Fruit fly (Drosophila melanogaster): ENCODE measurements around the gene CG18577.
A peak's percentile ranks its signal among the peaks of the same experiment; 100 is the strongest.

CG18577 gene

DNA sequence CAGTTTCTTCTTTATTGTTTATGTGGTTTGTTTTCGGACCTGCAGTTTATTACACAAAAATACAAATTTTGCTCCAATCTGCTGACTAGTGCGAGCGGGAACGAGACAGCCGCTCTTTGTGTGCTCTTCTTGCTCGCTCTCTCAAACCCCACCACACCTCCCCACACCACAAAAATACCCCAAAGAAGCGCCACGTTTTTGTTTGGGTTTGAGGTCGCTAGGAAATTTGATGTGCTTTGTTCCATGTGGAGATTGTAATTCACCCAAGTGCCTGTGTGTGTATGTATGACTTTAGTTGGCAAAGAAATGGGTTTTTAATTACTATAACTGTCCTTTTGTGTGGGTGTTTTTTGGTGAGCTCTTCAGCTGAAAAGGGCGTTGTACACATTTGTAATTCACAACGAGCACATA is 2.2 kb downstream of the CG18577 start:
- TF ChIP-seq noc (tag; optimal IDR thresholded peaks at IDR 0.05), result peak; percentile 34

DNA sequence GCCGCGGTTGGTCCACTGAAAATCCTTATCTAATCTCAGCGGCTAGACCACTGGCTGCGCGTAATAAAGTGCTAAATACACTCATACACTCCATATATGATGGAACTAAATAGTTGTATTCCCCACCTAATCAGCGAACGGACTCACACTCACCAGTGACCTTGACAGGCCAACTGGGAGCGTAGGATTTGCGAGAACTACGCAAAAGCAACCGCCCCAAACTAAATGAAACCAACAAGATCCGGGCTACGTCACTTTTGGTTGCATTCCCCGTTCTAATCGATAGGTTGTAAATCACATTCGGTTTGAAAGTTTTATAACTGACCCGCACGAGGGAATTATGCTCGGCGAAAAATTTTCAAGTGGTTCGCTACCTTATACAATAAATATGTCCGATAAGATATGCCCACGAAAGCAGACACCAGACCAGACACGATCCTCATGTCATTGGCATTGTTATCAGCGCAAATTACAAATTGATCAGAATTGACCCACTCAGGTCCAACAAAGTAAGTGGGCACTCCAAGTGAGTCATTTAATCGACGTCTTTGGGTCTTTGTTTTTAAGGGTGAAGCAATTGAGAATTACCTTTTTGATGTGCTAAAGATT is 3.4 kb downstream of the CG18577 start:
- peak; percentile 71 for TF ChIP-seq noc (tag; optimal IDR thresholded peaks at IDR 0.05)

DNA sequence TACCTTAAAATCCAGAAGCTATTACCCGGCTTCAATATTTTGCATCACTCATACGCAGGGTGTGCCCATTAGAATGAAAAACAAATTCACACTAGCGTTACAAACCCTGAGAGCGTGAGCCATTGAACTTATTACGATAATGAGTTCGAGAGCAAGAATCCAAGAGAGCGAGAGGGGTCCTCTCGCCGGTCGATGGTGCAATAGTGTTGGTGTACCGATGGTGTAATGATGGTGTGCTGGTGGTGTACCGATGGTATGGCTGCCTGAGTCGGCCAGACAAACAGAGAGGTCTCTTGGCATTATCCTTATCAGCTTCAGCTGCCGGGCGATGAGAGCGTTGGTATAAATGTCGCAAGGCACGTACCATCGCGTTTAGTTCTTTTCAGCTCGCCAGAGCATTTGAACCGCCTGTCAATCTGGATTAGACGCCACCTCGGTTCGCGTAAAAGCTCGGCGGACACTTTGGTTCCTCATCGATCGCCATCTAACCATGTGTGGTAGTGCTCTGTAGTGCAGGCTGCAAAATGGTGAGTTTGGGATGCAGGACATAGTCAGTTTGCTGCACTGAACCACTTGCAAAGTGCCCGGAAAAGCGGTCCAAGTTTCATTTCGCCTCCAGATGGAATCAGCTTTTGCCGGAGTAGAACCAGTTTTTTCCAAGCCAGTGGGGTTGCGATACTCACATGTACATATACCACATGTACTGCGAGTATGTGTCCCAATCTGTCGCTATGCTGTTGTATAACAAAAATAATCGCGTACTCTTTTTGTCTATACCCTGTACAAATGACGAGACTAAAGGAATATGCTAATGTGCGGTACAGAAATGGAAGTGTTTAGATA is 4.4 kb downstream of the CG18577 start:
- no peak for TF ChIP-seq noc (tag; optimal IDR thresholded peaks at IDR 0.05)

DNA sequence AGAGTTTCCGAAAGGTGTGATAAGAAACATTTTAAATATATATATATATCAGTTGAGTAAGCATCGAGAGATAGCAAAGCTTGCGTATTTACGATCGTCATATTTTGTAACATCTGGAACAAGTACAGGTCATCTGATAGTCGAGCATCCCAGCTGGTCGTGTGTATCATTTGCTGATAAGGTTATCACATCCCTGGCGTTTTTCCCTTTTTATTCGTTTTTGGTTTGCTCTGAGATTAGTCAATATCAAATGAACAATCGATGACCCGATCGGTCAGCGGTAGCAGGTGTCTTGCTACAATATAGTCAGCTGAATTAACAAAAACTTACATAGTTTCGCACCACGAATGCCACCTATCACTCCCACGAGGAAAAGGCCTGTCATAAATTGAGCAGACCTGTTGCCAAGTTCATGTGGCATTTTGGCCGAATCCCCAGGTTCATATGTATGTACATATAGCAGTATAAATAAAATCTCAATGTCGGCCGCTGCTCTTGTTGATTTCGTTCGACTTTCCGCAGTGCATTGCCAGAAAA is 5.1 kb downstream of the CG18577 start:
- TF ChIP-seq noc (tag; optimal IDR thresholded peaks at IDR 0.05), result peak; percentile 94

DNA sequence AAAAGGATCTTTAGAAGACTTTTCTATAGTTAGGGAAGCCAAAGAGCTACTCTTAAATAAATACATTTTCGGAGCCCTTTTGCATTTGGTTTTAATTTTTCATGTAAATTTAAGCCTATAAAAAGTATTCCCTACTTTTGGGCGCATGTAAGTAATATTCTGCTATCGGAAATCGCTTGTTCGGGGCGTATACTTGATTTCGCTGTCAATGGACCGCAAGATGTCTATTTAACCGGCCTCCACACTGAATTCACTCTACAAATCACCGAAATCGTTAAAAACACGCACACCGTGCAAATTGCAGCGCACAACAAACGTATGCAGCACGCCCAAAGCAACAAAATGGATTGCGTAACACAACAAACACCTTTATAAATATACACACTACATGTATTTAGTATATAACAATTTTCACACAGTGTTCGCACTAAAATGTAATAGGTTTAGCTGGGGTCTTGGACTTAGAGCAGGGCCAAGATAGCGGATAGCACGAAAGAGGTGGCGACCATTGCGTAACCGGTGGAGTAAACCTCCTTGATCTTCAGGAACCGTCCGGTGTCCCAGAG is 13.0 kb downstream of the CG18577 start:
- no peak for TF ChIP-seq noc (tag; optimal IDR thresholded peaks at IDR 0.05)

DNA sequence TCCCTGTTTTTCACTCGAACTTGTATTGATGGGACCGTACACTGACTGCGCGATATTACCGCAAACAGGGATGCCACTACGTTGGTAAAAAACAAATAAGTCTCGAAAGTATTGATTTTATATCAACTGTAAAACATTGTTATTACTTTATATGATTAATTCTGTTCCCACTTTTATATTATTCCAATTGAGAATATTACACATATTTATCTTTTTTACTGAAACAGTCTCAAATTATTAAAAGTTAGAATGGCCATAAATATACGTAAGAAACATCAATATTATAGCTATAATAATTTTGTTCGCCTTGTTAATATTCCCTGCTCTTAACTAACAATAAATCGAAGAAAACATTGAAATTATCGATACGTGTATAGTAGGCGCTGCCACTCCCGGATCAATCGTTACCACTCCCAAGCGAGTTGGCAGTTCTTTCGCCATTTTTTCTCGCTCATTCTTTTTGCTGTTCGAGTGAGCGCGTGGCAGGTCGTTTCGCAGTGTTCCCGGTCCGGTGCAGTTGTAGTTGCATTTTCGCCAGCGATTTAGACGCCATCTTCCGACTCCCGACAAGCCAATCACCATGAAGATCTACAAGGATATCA is 14.0 kb downstream of the CG18577 start, which contains the start of the genes SdhC and Tctp:
SdhC (minus strand) TSS at position 49 of the 602 bp plus-strand sequence.
Tctp (plus strand) TSS at position 447 of the 602 bp plus-strand sequence.
- peak; percentile 63 for TF ChIP-seq noc (tag; optimal IDR thresholded peaks at IDR 0.05)

DNA sequence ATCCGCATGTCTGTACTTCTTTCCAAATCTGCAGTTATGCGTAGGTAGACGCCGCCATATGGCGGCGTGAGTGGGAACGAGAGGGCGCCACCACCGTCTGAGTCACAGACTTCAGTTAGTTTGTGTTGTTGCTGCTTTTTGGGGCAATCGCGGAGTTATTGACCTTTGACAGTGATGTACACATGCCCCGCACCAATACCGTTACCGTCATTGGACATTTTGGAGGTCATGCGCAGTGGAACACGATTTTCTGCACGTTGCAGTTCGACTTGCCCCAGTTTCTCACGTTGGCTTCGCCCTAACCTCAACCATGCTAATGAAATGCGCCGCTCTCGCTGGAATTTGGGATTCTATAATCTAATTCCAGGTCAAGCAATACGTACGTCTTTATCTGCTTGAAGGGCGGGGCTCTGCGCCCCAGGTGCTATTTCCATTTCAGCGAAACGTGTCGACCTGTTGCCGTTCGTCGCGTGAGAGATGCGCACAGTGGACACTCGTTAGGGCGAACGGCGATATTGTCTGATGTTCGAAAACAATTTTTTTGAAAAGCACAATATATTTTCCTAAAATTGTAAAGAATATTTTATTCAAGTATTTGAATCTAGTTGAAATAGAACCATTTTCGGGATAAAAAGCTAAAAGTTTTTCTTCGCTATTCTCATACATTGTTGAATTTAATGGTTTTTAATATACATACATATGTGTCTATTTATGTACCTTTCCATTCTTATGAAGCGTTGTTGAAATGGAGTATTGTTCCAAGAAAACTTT is 15.6 kb downstream of the CG18577 start:
- TF ChIP-seq noc (tag; optimal IDR thresholded peaks at IDR 0.05), result peak; percentile 68

DNA sequence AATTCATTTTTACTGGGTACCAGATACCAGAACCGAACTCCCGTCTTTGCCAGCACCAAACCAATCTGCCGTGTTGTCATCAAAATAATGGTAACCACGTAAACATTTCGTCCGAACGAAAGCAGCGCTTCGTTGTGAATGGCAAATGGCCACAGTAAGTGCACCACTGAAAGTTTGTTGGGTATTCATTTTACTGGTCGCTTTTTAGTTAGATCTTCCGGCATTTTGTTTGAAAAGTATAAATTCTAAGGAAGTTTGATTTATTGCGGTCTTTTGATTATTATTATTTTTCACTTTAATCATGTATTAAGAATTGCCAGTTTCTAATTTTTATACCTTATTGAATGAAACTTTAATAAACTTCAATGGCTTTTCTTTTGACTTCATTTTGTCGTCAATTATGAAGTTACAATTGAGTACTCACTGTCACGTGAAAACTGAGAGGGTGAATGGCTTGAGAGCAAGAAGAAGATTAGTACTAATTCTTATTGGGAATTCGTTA is 18.6 kb downstream of the CG18577 start, which contains the start of gene ZnT86D:
ZnT86D (minus strand) TSS at position 91 of the 502 bp plus-strand sequence.
- peak; percentile 85 for TF ChIP-seq noc (tag; optimal IDR thresholded peaks at IDR 0.05)

DNA sequence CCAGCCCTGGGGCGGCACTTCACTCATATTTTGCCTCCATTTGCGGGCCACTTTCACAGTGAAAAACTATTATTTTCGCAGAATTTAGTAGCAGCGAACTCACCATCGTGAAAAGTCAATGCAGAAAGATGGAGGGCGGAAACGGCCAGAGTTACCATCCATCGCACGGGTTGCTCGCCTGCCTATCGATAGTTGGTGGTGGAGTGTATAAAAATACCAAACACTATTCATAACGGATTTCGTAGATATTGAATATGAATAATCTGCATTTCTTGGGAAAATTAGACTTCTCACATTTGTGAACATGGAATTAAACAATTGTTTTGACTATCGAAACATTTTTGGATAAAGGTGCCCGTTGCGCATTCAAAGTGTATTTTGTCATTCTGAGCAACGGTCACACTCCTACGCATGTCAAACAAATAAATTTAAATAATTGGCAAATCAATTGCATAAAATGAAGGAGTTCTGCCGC is 20.3 kb downstream of the CG18577 start, which contains the start of the genes RpS25 and CG4820:
RpS25 (minus strand) TSS at position 132 of the 475 bp plus-strand sequence.
CG4820 (plus strand) TSS at position 380 of the 475 bp plus-strand sequence.
- peak; percentile 69 for TF ChIP-seq noc (tag; optimal IDR thresholded peaks at IDR 0.05)

DNA sequence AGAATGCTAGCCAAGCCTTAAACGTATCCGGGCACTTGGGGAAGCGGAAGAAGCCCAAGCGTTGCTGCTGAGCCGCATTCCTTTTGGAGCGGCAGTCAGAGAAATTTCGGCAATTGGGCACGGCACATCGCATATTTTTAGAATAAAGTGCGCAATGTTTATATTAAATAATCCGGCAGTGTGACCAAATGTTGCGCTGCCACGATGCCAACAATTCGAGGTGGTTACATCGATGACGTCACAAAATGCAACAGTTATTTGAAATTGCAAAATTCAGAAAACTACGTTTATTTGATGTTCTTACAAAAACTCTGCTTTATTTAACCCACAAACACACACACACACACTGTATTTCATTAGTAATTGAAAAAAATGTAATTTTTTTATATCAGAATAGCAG is 24.0 kb downstream of the CG18577 start, which contains the start of gene CG6689:
CG6689 (minus strand) TSS at position 182 of the 400 bp plus-strand sequence.
- no peak for TF ChIP-seq noc (tag; optimal IDR thresholded peaks at IDR 0.05)

DNA sequence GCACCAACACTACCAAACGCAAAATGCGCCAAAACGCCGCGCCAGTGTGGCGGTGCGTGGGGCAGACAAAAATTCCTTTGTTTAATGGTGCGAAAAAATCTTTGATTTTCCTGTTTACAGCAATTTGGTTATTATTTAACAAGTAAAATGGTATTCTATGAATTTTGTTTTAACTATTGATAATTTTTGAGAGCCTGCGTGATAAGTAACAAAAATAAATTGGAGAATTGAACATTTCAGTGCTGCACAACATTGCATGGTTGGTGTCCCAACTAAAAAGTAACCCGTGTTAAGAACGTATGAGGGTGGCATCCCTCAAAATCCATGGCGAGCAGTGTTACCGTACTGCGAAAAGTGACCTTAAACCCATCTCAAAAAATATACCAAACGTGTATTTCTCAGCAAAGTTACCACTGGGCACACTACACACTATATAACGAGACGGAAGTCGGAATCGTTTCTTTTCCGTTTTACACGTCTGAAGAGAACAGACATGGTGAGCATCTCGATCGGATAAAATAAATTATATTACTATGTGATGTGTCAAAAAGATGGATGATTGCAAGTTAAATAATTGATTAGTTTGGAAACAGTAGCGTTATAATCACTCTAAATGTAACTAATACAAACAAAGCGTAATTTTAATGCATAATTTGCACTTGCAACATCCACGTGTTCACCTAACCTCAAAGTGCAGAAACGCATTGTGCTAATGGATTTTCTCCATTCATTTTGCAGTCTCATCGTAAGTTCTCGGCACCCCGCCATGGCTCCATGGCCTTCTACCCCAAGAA is 25.7 kb downstream of the CG18577 start, which contains the start of the genes CG6693 and RpL3:
CG6693 (minus strand) TSS at position 203 of the 794 bp plus-strand sequence.
RpL3 (plus strand) TSS at position 458 of the 794 bp plus-strand sequence.
- peak; percentile 55 for TF ChIP-seq noc (tag; optimal IDR thresholded peaks at IDR 0.05)

DNA sequence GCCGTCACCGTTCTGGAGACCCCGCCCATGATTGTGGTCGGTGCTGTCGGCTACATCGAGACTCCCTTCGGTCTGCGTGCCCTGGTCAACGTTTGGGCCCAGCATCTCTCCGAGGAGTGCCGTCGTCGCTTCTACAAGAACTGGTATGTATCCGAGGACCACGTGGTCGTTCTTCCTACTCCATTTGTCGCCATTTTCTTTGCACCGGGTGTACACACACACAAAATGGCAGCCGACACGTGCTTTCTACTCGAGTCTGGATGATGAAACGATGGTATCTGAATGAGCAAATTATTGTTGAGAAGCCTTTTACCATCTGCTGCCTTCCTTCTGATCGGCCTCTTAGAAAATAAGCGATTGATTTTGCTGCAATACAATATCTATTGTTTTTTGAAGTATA is 26.7 kb downstream of the CG18577 start:
- no peak for TF ChIP-seq noc (tag; optimal IDR thresholded peaks at IDR 0.05)

DNA sequence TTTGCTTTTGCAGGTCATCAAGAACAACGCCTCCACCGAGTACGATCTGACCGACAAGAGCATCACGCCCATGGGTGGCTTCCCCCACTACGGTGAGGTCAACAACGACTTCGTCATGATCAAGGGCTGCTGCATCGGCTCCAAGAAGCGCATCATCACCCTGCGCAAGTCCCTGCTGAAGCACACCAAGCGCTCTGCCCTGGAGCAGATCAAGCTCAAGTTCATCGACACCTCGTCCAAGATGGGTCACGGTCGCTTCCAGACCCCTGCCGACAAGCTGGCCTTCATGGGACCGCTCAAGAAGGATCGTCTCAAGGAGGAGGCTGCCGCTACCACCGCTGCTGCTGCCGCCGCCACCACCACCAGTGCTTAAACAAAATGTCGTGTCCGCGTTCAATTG is 28.6 kb downstream of the CG18577 start:
- TF ChIP-seq noc (tag; optimal IDR thresholded peaks at IDR 0.05), result no peak
